Fruit fly (Drosophila melanogaster) whole organism, pupa: ENCODE results near the gene CG14151.

Experiments used
- CG10348 ChIP-seq: fragments of 200-800 bp; sonication (Bioruptor generic); IDR thresholded peaks from 2 replicates; pipeline ENCODE4 v1.3.6; 2022; ENCODE audit warnings: missing biosample characterization, missing genetic modification characterization
- CG12605 ChIP-seq: fragments of 200-800 bp; sonication (Bioruptor generic); IDR thresholded peaks from 2 replicates; pipeline ENCODE4 v1.3.6; 2022; ENCODE audit warnings: missing biosample characterization, missing genetic modification characterization
- CG13204 ChIP-seq: fragments of 200-800 bp; sonication (Bioruptor generic); optimal IDR thresholded peaks from 2 replicates; lab custom pipeline; 2018; ENCODE audit warnings: missing biosample characterization, mild to moderate bottlenecking, missing genetic modification characterization, moderate library complexity
- CG14655 ChIP-seq: fragments of 200-800 bp; sonication (Bioruptor generic); optimal IDR thresholded peaks from 3 replicates; lab custom pipeline; 2017; ENCODE audit warnings: mild to moderate bottlenecking, missing biosample characterization, missing genetic modification reagents, missing genetic modification characterization
- CG15710 ChIP-seq: fragments of 200-800 bp; sonication (Bioruptor generic); optimal IDR thresholded peaks from 2 replicates; lab custom pipeline; 2018; ENCODE audit warnings: missing biosample characterization, mild to moderate bottlenecking, missing genetic modification characterization, moderate library complexity
- CG17806 ChIP-seq: fragments of 200-800 bp; sonication (Bioruptor generic); optimal IDR thresholded peaks from 2 replicates; lab custom pipeline; 2018; ENCODE audit warnings: missing biosample characterization, mild to moderate bottlenecking, missing genetic modification characterization, moderate library complexity
- CG32121 ChIP-seq: fragments of 200-800 bp; sonication (Bioruptor generic); IDR thresholded peaks from 2 replicates; pipeline ENCODE4 v1.3.6; 2022; ENCODE audit warnings: missing biosample characterization, missing genetic modification characterization
- CG34367 ChIP-seq: fragments of 200-800 bp; sonication (Bioruptor generic); optimal IDR thresholded peaks from 2 replicates; lab custom pipeline; 2018; ENCODE audit warnings: missing biosample characterization, mild to moderate bottlenecking, missing genetic modification characterization
- CG4496 ChIP-seq: fragments of 200-800 bp; sonication (Bioruptor generic); IDR thresholded peaks from 3 replicates; pipeline ENCODE4 v1.3.6; 2022; ENCODE audit warnings: missing biosample characterization, missing genetic modification characterization
- CG8159 ChIP-seq: fragments of 200-800 bp; sonication (Bioruptor generic); optimal IDR thresholded peaks from 3 replicates; lab custom pipeline; 2018; ENCODE audit warnings: missing biosample characterization, mild to moderate bottlenecking, missing genetic modification characterization, moderate library complexity
- CG8301 ChIP-seq: fragments of 200-800 bp; sonication (Bioruptor generic); optimal IDR thresholded peaks from 2 replicates; lab custom pipeline; 2018; ENCODE audit warnings: missing biosample characterization, mild to moderate bottlenecking, missing genetic modification characterization
- CG9948 ChIP-seq: fragments of 200-800 bp; sonication (Bioruptor generic); optimal IDR thresholded peaks from 2 replicates; lab custom pipeline; 2018; ENCODE audit warnings: missing biosample characterization, mild to moderate bottlenecking, missing genetic modification characterization, moderate library complexity
- D1 ChIP-seq: fragments of 200-800 bp; sonication (Bioruptor generic); optimal IDR thresholded peaks from 2 replicates; lab custom pipeline; 2018; ENCODE audit warnings: missing biosample characterization, mild to moderate bottlenecking, missing genetic modification characterization, moderate library complexity
- EcR ChIP-seq: fragments of 200-800 bp; sonication (Bioruptor generic); optimal IDR thresholded peaks from 3 replicates; lab custom pipeline; 2019; ENCODE audit warnings: missing biosample characterization, missing genetic modification characterization, mild to moderate bottlenecking, moderate library complexity, missing genetic modification reagents
- Ets98B ChIP-seq: fragments of 200-800 bp; sonication (Bioruptor generic); IDR thresholded peaks from 2 replicates; pipeline ENCODE4 v1.3.6; 2022; ENCODE audit warnings: missing biosample characterization, missing genetic modification characterization
- Pif1A ChIP-seq: fragments of 200-800 bp; sonication (Bioruptor generic); optimal IDR thresholded peaks from 3 replicates; lab custom pipeline; 2016; ENCODE audit warnings: missing biosample characterization, missing genetic modification characterization
- Pif1B ChIP-seq: fragments of 200-800 bp; sonication (Bioruptor generic); optimal IDR thresholded peaks from 3 replicates; lab custom pipeline; 2016; ENCODE audit warnings: missing biosample characterization, missing genetic modification characterization
- Snoo ChIP-seq: fragments of 200-800 bp; sonication (Bioruptor generic); optimal IDR thresholded peaks from 3 replicates; lab custom pipeline; 2017; ENCODE audit warnings: missing biosample characterization, mild to moderate bottlenecking, missing genetic modification characterization, inconsistent platforms
- fd96Ca ChIP-seq: fragments of 200-800 bp; sonication (Bioruptor generic); IDR thresholded peaks from 3 replicates; pipeline ENCODE4 v1.3.6; 2022; ENCODE audit warnings: missing biosample characterization, missing genetic modification characterization
- gl ChIP-seq: fragments of 200-800 bp; sonication (Bioruptor generic); optimal IDR thresholded peaks from 2 replicates; lab custom pipeline; 2018; ENCODE audit warnings: missing biosample characterization, mild to moderate bottlenecking, missing genetic modification characterization
- rn ChIP-seq: fragments of 200-800 bp; sonication (Bioruptor generic); IDR thresholded peaks from 2 replicates; pipeline ENCODE4 v1.3.6; 2022; ENCODE audit warnings: missing biosample characterization, missing genetic modification characterization

CG14151 gene

dm6 chr3L:10630885-10631359 lies 2.6 kb upstream of the CG14151 start, which contains the start of the genes CG42535, CG34001 and hay:
Gene CG42535 (minus strand): TSS chr3L:10630935.
Gene CG34001 (plus strand): TSS chr3L:10631079.
Gene hay (plus strand): TSS chr3L:10631079.
- TF ChIP-seq rn (GFP tag; lab: Robert Waterston, UW), result no peak
- peak; percentile 34 for TF ChIP-seq D1 (tag; lab: Kevin White, UChicago)

dm6 chr3L:10629969-10630368 lies 1.7 kb upstream of the CG14151 start, which contains the start of gene CG42536:
Gene CG42536 (minus strand): TSS chr3L:10630069.
- no peak for TF ChIP-seq CG8301 (tag; lab: Kevin White, UChicago)
- TF ChIP-seq CG32121 (GFP tag; lab: Robert Waterston, UW), result no peak
- TF ChIP-seq Pif1A (GFP tag; lab: Kevin White, UChicago), result no peak
- no peak for TF ChIP-seq CG4496 (GFP tag; lab: Robert Waterston, UW)
- TF ChIP-seq CG8159 (tag; lab: Kevin White, UChicago), result no peak
- TF ChIP-seq CG14655 (GFP tag; lab: Kevin White, UChicago), result no peak
- no peak for TF ChIP-seq D1 (tag; lab: Kevin White, UChicago)
- no peak for TF ChIP-seq CG17806 (tag; lab: Kevin White, UChicago)
- no peak for TF ChIP-seq CG34367 (tag; lab: Kevin White, UChicago)
- no peak for TF ChIP-seq EcR (GFP tag; lab: Kevin White, UChicago)
- TF ChIP-seq CG10348 (GFP tag; lab: Robert Waterston, UW), result no peak
- TF ChIP-seq CG15710 (tag; lab: Kevin White, UChicago), result no peak
- no peak for TF ChIP-seq fd96Ca (GFP tag; lab: Robert Waterston, UW)

DNA sequence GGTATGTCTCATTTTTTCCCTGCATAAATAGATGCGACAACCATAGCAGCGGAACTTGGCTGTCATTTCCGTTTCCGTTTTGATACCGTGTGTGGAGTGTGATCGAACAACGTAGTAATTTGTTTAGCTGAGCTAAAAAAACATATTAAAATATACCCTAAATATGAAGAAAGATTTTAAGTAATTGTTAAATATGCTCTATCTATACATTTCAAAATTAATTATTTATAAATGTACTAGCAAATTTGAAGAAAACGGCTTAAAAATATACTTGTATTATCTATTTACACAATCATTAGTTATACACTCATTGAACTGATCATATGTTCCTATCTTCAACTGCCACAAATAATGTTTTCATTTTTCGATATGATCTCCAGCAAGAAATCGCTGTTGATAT lies 2.1 kb downstream of the CG14151 start, which contains the start of gene CG34238:
CG34238 (plus strand) TSS at position 301 of the 400 bp plus-strand sequence.
- no peak for TF ChIP-seq CG34367 (tag; lab: Kevin White, UChicago)
- TF ChIP-seq CG12605, result no peak
- TF ChIP-seq Snoo (tag; lab: Kevin White, UChicago), result no peak

- no peak for TF ChIP-seq CG12605
- TF ChIP-seq rn (GFP tag; lab: Robert Waterston, UW), result no peak
- no peak for TF ChIP-seq Ets98B (GFP tag; lab: Robert Waterston, UW)
- no peak for TF ChIP-seq CG14655 (GFP tag; lab: Kevin White, UChicago)
- no peak for TF ChIP-seq CG8159 (tag; lab: Kevin White, UChicago)
- TF ChIP-seq CG34367 (tag; lab: Kevin White, UChicago), result no peak
- TF ChIP-seq CG15710 (tag; lab: Kevin White, UChicago), result no peak
- no peak for TF ChIP-seq CG8301 (tag; lab: Kevin White, UChicago)
- no peak for TF ChIP-seq CG4496 (GFP tag; lab: Robert Waterston, UW)
- TF ChIP-seq fd96Ca (GFP tag; lab: Robert Waterston, UW), result no peak
- TF ChIP-seq CG9948 (tag; lab: Kevin White, UChicago), result no peak
- no peak for TF ChIP-seq CG17806 (tag; lab: Kevin White, UChicago)
- TF ChIP-seq CG32121 (GFP tag; lab: Robert Waterston, UW), result no peak
- TF ChIP-seq D1 (tag; lab: Kevin White, UChicago), result no peak
- TF ChIP-seq, all 21 proteins: peak for 0
These were observed 2.8 kb downstream of the CG14151 start, which contains the start of gene CG43127 for dm6 chr3L:10625499-10625898. Gene CG43127 (minus strand): TSS chr3L:10625599.

DNA sequence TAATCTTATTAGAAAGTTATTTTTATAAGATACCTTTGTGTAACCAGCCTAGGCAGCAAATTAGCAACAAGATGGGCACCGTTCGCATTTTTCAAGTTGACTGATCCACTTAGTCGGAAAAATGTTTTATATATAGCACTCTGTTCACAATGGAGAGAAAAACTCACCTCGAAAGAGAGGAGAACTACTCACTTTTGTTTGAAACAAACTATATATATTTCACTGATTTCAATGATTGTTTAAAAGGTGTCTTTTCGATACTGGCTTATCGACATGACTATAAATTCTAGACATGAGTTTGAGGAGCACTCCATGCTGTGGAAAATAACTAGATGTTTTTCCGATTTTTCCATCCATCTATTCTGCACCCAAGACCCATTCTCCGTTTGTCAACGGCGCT lies 4.8 kb downstream of the CG14151 start, which contains the start of gene CG42521:
CG42521 (minus strand) TSS at position 101 of the 400 bp plus-strand sequence.
- TF ChIP-seq CG8301 (tag; lab: Kevin White, UChicago), result no peak
- no peak for TF ChIP-seq CG9948 (tag; lab: Kevin White, UChicago)
- no peak for TF ChIP-seq CG14655 (GFP tag; lab: Kevin White, UChicago)
- TF ChIP-seq gl (tag; lab: Kevin White, UChicago), result no peak
- no peak for TF ChIP-seq Snoo (tag; lab: Kevin White, UChicago)
- TF ChIP-seq EcR (GFP tag; lab: Kevin White, UChicago), result no peak
- no peak for TF ChIP-seq Ets98B (GFP tag; lab: Robert Waterston, UW)
- no peak for TF ChIP-seq CG12605
- TF ChIP-seq CG10348 (GFP tag; lab: Robert Waterston, UW), result no peak
- no peak for TF ChIP-seq Pif1B
- TF ChIP-seq CG4496 (GFP tag; lab: Robert Waterston, UW), result no peak
- no peak for TF ChIP-seq CG32121 (GFP tag; lab: Robert Waterston, UW)
- no peak for TF ChIP-seq D1 (tag; lab: Kevin White, UChicago)
- TF ChIP-seq CG17806 (tag; lab: Kevin White, UChicago), result no peak
- no peak for TF ChIP-seq CG8159 (tag; lab: Kevin White, UChicago)
- TF ChIP-seq rn (GFP tag; lab: Robert Waterston, UW), result no peak
- TF ChIP-seq fd96Ca (GFP tag; lab: Robert Waterston, UW), result no peak
- TF ChIP-seq CG34367 (tag; lab: Kevin White, UChicago), result no peak
- no peak for TF ChIP-seq CG13204 (GFP tag; lab: Kevin White, UChicago)
- no peak for TF ChIP-seq CG15710 (tag; lab: Kevin White, UChicago)

dm6 chr3L:10599512-10599911 lies 28.8 kb downstream of the CG14151 start:
- TF ChIP-seq CG13204 (GFP tag; lab: Kevin White, UChicago) (no peak), CG4496 (GFP tag; lab: Robert Waterston, UW) (no peak), CG9948 (tag; lab: Kevin White, UChicago) (no peak), CG8159 (tag; lab: Kevin White, UChicago) (no peak), Ets98B (GFP tag; lab: Robert Waterston, UW) (no peak), Pif1B (no peak), CG8301 (tag; lab: Kevin White, UChicago) (no peak), Snoo (tag; lab: Kevin White, UChicago) (no peak), CG14655 (GFP tag; lab: Kevin White, UChicago) (no peak), D1 (tag; lab: Kevin White, UChicago) (no peak), fd96Ca (GFP tag; lab: Robert Waterston, UW) (no peak), CG10348 (GFP tag; lab: Robert Waterston, UW) (no peak), gl (tag; lab: Kevin White, UChicago) (no peak), CG34367 (tag; lab: Kevin White, UChicago) (no peak), CG15710 (tag; lab: Kevin White, UChicago) (no peak), CG17806 (tag; lab: Kevin White, UChicago) (no peak), CG32121 (GFP tag; lab: Robert Waterston, UW) (no peak), rn (GFP tag; lab: Robert Waterston, UW) (no peak), EcR (GFP tag; lab: Kevin White, UChicago) (no peak)
- TF ChIP-seq, all 21 proteins: peak for 0
